Fruit fly (Drosophila melanogaster): ENCODE data around the gene CBP.

Gene CBP

DNA sequence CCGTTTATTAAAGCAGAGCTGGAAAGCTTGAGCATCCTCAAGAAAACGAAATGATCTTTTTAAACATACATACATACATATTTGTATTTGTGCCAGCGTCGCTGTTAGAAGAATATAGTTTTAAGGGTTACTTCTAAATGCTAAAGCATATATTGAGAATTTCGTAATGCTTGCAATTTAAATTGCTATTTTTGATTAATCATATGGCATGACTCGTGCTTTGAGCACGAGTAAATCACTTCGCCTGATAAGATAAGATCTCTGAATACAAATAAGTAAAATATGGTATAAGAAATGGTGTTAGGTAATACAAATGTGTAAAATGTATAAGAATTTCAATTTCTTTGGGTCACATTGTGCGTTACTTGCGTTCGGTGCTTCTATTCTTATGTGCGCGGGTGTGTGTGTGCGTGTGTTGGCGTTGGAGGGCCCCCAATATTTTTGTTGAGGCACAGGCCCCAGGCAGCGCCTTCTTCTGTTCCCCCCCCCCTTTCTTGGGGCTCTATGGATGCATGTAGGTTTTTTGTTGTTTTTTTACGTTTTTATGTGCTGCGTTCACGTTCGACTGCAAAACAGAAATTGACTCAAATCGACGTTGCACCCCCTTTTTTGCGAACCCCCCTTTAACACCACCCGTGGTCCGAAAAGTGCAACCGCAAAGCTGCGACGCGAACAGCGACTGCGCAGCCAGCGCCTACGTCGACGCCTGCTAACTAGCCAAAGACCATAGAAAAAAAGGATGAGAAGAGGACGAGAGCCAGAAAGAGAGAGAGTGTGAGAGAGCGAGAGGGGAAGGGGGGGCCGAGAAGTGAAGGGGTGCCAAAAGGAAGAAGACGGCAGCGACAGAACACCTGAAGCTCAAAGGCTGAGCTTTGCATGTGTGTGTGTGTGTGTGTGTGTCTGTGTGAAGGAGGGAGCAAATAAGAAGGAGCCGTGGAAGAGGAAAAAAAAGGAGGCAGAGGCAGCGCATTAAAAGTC, 35.5 kb upstream of the CBP start (continued):
- TF ChIP-seq CG4318 (GFP tag; optimal IDR thresholded peaks at IDR 0.05) (peak; percentile 79), Lpt (GFP tag; optimal IDR thresholded peaks at IDR 0.05) (peak; percentile 0), Sox15 (GFP tag; optimal IDR thresholded peaks at IDR 0.05) (peak; percentile 77), CG8632 (GFP tag; optimal IDR thresholded peaks at IDR 0.05) (peak; percentile 69), Ets96B (tag; optimal IDR thresholded peaks at IDR 0.05) (peak; percentile 57), Hr39 (GFP tag; optimal IDR thresholded peaks at IDR 0.05) (peak; percentile 76), CG32006 (GFP tag; optimal IDR thresholded peaks at IDR 0.05) (peak; percentile 94), spab (GFP tag; optimal IDR thresholded peaks at IDR 0.05) (peak; percentile 79), Smox (GFP tag; optimal IDR thresholded peaks at IDR 0.05) (peak; percentile 84), Sox102F (GFP tag; optimal IDR thresholded peaks at IDR 0.05) (peak; percentile 63), CG7368 (GFP tag; optimal IDR thresholded peaks at IDR 0.05) (peak; percentile 58), fkh (GFP tag; optimal IDR thresholded peaks at IDR 0.05) (no peak), CG1621 (tag; optimal IDR thresholded peaks at IDR 0.05) (peak; percentile 27), CG9139 (GFP tag; optimal IDR thresholded peaks at IDR 0.05) (peak; percentile 44), Ets21C (GFP tag; optimal IDR thresholded peaks at IDR 0.05) (peak; percentile 71), acj6 (GFP tag; optimal IDR thresholded peaks at IDR 0.05) (peak; percentile 72), Eip93F (GFP tag; optimal IDR thresholded peaks at IDR 0.05) (peak; percentile 74), Blimp-1 (GFP tag; optimal IDR thresholded peaks at IDR 0.05) (peak; percentile 52), fd85E (GFP tag; optimal IDR thresholded peaks at IDR 0.05) (peak; percentile 22), CG6276 (GFP tag; optimal IDR thresholded peaks at IDR 0.05) (peak; percentile 88), CG16779 (tag; optimal IDR thresholded peaks at IDR 0.05) (peak; percentile 53), Hr4 (GFP tag; optimal IDR thresholded peaks at IDR 0.05) (peak; percentile 81), CG6792 (GFP tag; optimal IDR thresholded peaks at IDR 0.05) (peak; percentile 69), CG34406 (GFP tag; optimal IDR thresholded peaks at IDR 0.05) (peak; percentile 62), Hr38 (GFP tag; optimal IDR thresholded peaks at IDR 0.05) (no peak), CG11902 (GFP tag; optimal IDR thresholded peaks at IDR 0.05) (peak; percentile 42), Gug (GFP tag; IDR thresholded peaks at IDR 0.05) (peak; percentile 65), CG31627 (GFP tag; optimal IDR thresholded peaks at IDR 0.05) (peak; percentile 85), CG11294 (GFP tag; IDR thresholded peaks at IDR 0.05) (0 out of 2 replicates have a peak, but pooled peaks have one; percentile 38), CG6163 (GFP tag; IDR thresholded peaks at IDR 0.05) (peak; percentile 86), topi (GFP tag; optimal IDR thresholded peaks at IDR 0.05) (peak; percentile 90), Eip75B (GFP tag; optimal IDR thresholded peaks at IDR 0.05) (peak; percentile 83), ss (GFP tag; optimal IDR thresholded peaks at IDR 0.05) (no peak), Sox14 (GFP tag; optimal IDR thresholded peaks at IDR 0.05) (peak; percentile 82), cyc (GFP tag; optimal IDR thresholded peaks at IDR 0.05) (peak; percentile 78), OdsH (GFP tag; optimal IDR thresholded peaks at IDR 0.05) (peak; percentile 81), vri (GFP tag; optimal IDR thresholded peaks at IDR 0.05) (peak; percentile 75), svp (GFP tag) (peak; percentile 78), CG8319 (GFP tag; optimal IDR thresholded peaks at IDR 0.05) (peak; percentile 50), CG3919 (GFP tag; optimal IDR thresholded peaks at IDR 0.05) (peak; percentile 71)

DNA sequence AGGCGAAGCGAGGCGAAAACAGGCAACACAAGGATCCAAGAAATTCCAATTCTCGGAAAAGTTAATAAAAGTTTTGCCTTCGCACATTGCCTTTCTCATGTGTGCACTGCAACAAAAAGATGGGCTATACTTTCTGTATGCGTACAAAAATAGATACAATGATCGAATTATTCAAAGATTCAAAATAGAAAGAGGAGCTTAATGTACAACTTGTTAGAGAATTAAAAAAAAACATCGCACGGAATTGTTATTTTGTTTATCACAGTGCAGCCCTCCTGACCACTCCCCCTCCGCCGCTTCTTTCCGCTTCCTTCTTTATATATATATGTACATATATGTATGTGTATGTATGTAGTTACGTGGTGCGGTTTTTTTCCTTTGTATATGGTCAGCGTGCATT, 34.8 kb upstream of the CBP start:
- TF ChIP-seq eg (GFP tag; IDR thresholded peaks at IDR 0.05) (peak; percentile 85), CG15336 (GFP tag; IDR thresholded peaks at IDR 0.05) (peak; percentile 88), CG4318 (GFP tag; optimal IDR thresholded peaks at IDR 0.05) (peak; percentile 77), OdsH (GFP tag; optimal IDR thresholded peaks at IDR 0.05) (peak; percentile 95), Eip78C (GFP tag) (peak; percentile 95), Blimp-1 (GFP tag; optimal IDR thresholded peaks at IDR 0.05) (peak; percentile 79), net (GFP tag; optimal IDR thresholded peaks at IDR 0.05) (peak; percentile 84), acj6 (GFP tag; optimal IDR thresholded peaks at IDR 0.05) (peak; percentile 95), CG8319 (GFP tag; optimal IDR thresholded peaks at IDR 0.05) (peak; percentile 90), fd85E (GFP tag; optimal IDR thresholded peaks at IDR 0.05) (peak; percentile 75), Ets21C (GFP tag; optimal IDR thresholded peaks at IDR 0.05) (peak; percentile 93), ss (GFP tag; optimal IDR thresholded peaks at IDR 0.05) (peak; percentile 83 to 88), dsx (GFP tag; optimal IDR thresholded peaks at IDR 0.05; ENCODE audit: poor library complexity, severe bottlenecking) (peak; percentile 84), cyc (GFP tag; optimal IDR thresholded peaks at IDR 0.05) (peak; percentile 96), Lpt (GFP tag; optimal IDR thresholded peaks at IDR 0.05) (peak; percentile 82), fkh (GFP tag; optimal IDR thresholded peaks at IDR 0.05) (no peak), CG8119 (GFP tag; IDR thresholded peaks at IDR 0.05) (peak; percentile 78), lz (GFP tag; optimal IDR thresholded peaks at IDR 0.05) (peak; percentile 95), CG7368 (GFP tag; optimal IDR thresholded peaks at IDR 0.05) (peak; percentile 91), CG34406 (GFP tag; optimal IDR thresholded peaks at IDR 0.05) (peak; percentile 92), fd59A (GFP tag; optimal IDR thresholded peaks at IDR 0.05) (peak; percentile 95)

Data from whole organism, prepupa.